Worm (Caenorhabditis elegans) whole organism, L4 larva: ENCODE measurements around the gene sru-7.

ENCODE experiments used
- F37D6.2 ChIP-seq: sonication (generic microtip); optimal IDR thresholded peaks from 2 replicates; lab custom pipeline; 2016; ENCODE audit warnings: mild to moderate bottlenecking, missing genetic modification characterization, missing compliant biosample characterization
- T20F7.1 ChIP-seq: fragments of 200-800 bp; sonication (Bioruptor generic); optimal IDR thresholded peaks from 2 replicates; lab custom pipeline; 2018; ENCODE audit warnings: mild to moderate bottlenecking, missing genetic modification characterization, missing compliant biosample characterization
- Y5F2A.4 ChIP-seq: fragments of 200-800 bp; sonication (Bioruptor generic); optimal IDR thresholded peaks from 2 replicates; lab custom pipeline; 2018; ENCODE audit warnings: mild to moderate bottlenecking, missing genetic modification characterization, missing compliant biosample characterization
- Y75B8A.6 ChIP-seq: fragments of 200-800 bp; sonication (Bioruptor generic); IDR thresholded peaks from 2 replicates; pipeline ENCODE4 v1.3.6; 2022; ENCODE audit warnings: missing genetic modification reagents, missing genetic modification characterization, missing compliant biosample characterization
- ZK546.5 ChIP-seq, 2 experiments: sonication (generic microtip); optimal IDR thresholded peaks; 2 replicates each; lab custom pipeline; 2017; ENCODE audit warnings: missing biosample characterization in 2 of 2, missing genetic modification characterization in 2 of 2
- aha-1 ChIP-seq: fragments of 150-350 bp; peaks from one replicate; lab custom pipeline; 2014; ENCODE audit warnings: missing biosample characterization, missing genetic modification characterization
- attf-4 ChIP-seq: sonication (generic microtip); optimal IDR thresholded peaks from 3 replicates; lab custom pipeline; 2017; ENCODE audit warnings: missing biosample characterization, missing genetic modification characterization
- ceh-20 ChIP-seq: fragments of 200-800 bp; sonication (Bioruptor generic); IDR thresholded peaks from 2 replicates; pipeline ENCODE4 v1.3.6; 2022; ENCODE audit warnings: missing genetic modification reagents, missing genetic modification characterization, missing compliant biosample characterization
- ceh-32 ChIP-seq: sonication (generic microtip); optimal IDR thresholded peaks from 2 replicates; lab custom pipeline; 2016; ENCODE audit warnings: mild to moderate bottlenecking, missing genetic modification characterization, missing compliant biosample characterization; ENCODE audit not compliant: poor library complexity
- ctbp-1 ChIP-seq: fragments of 200-800 bp; sonication (Bioruptor generic); IDR thresholded peaks from 2 replicates; pipeline ENCODE4 v1.3.6; 2022; ENCODE audit warnings: missing genetic modification reagents, missing genetic modification characterization, missing compliant biosample characterization
- daf-16 ChIP-seq, 3 experiments: sonication (generic microtip); optimal IDR thresholded peaks; 2 replicates each; lab custom pipeline; 2016 to 2017; ENCODE audit warnings: missing genetic modification characterization in 3 of 3, missing genetic modification reagents in 3 of 3, mild to moderate bottlenecking in 2 of 3, missing compliant biosample characterization in 2 of 3, missing biosample characterization in 1 of 3, moderate library complexity in 1 of 3
- dmd-6 ChIP-seq: fragments of 200-800 bp; sonication (Bioruptor generic); IDR thresholded peaks from 2 replicates; pipeline ENCODE4 v1.3.6; 2022; ENCODE audit warnings: missing genetic modification reagents, missing genetic modification characterization, missing compliant biosample characterization
- dpl-1 ChIP-seq: fragments of 150-350 bp; optimal IDR thresholded peaks from 2 replicates; lab custom pipeline; 2014; ENCODE audit warnings: missing biosample characterization, missing genetic modification reagents, missing genetic modification characterization
- egl-43 ChIP-seq: fragments of 200-800 bp; sonication (Bioruptor generic); IDR thresholded peaks from 2 replicates; pipeline ENCODE4 v1.3.6; 2022; ENCODE audit warnings: missing genetic modification reagents, missing genetic modification characterization, missing compliant biosample characterization
- gei-8 ChIP-seq: fragments of 200-800 bp; sonication (Bioruptor generic); optimal IDR thresholded peaks from 2 replicates; lab custom pipeline; 2018; ENCODE audit warnings: mild to moderate bottlenecking, missing genetic modification characterization, missing compliant biosample characterization
- hlh-11 ChIP-seq: fragments of 200-800 bp; sonication (Bioruptor generic); optimal IDR thresholded peaks from 2 replicates; lab custom pipeline; 2018; ENCODE audit warnings: mild to moderate bottlenecking, missing genetic modification characterization, missing compliant biosample characterization
- hlh-30 ChIP-seq: sonication (generic microtip); optimal IDR thresholded peaks from 2 replicates; lab custom pipeline; 2017; ENCODE audit warnings: antibody characterized with exemption, mild to moderate bottlenecking, missing genetic modification characterization, missing compliant biosample characterization; ENCODE audit not compliant: insufficient read depth
- jun-1 ChIP-seq: fragments of 150-350 bp; optimal IDR thresholded peaks from 2 replicates; lab custom pipeline; 2014; ENCODE audit warnings: missing biosample characterization, missing genetic modification reagents, missing genetic modification characterization
- lin-1 ChIP-seq: fragments of 200-800 bp; sonication (Bioruptor generic); IDR thresholded peaks from 2 replicates; pipeline ENCODE4 v1.3.6; 2022; ENCODE audit warnings: missing genetic modification reagents, missing genetic modification characterization, missing compliant biosample characterization
- madf-9 ChIP-seq: fragments of 200-800 bp; sonication (Bioruptor generic); conservative IDR thresholded peaks from 2 replicates; pipeline ENCODE4 v1.3.6; 2022; ENCODE audit warnings: missing genetic modification reagents, missing genetic modification characterization, missing compliant biosample characterization
- mdl-1 ChIP-seq, 2 experiments: fragments of 150-350 bp in 1 of 2; sonication (generic microtip) in 1 of 2; optimal IDR thresholded peaks; 2 replicates each; lab custom pipeline; 2014 to 2017; ENCODE audit warnings: missing biosample characterization in 2 of 2, missing genetic modification characterization in 2 of 2
- mes-2 ChIP-seq: sonication (generic microtip); optimal IDR thresholded peaks from 2 replicates; lab custom pipeline; 2016; ENCODE audit warnings: missing genotype, mild to moderate bottlenecking, missing genetic modification characterization, missing compliant biosample characterization; ENCODE audit not compliant: poor library complexity, severe bottlenecking
- mxl-2 ChIP-seq: fragments of 200-800 bp; sonication (Bioruptor generic); conservative IDR thresholded peaks from 2 replicates; pipeline ENCODE4 v1.3.6; 2022; ENCODE audit warnings: missing genetic modification reagents, missing genetic modification characterization, missing compliant biosample characterization
- nhr-10 ChIP-seq: fragments of 150-350 bp; optimal IDR thresholded peaks from 2 replicates; lab custom pipeline; 2014; ENCODE audit warnings: missing biosample characterization, missing genetic modification characterization
- nhr-11 ChIP-seq: fragments of 150-350 bp; optimal IDR thresholded peaks from 2 replicates; lab custom pipeline; 2014; ENCODE audit warnings: missing biosample characterization, missing genetic modification characterization
- nhr-111 ChIP-seq: fragments of 200-800 bp; sonication (Bioruptor generic); optimal IDR thresholded peaks from 2 replicates; lab custom pipeline; 2018; ENCODE audit warnings: mild to moderate bottlenecking, missing genetic modification characterization, missing compliant biosample characterization
- nhr-237 ChIP-seq: sonication (generic microtip); optimal IDR thresholded peaks from 2 replicates; lab custom pipeline; 2017; ENCODE audit warnings: missing biosample characterization, missing genetic modification characterization
- nhr-25 ChIP-seq: sonication (generic microtip); optimal IDR thresholded peaks from 2 replicates; lab custom pipeline; 2017; ENCODE audit warnings: missing genetic modification characterization, mild to moderate bottlenecking, missing compliant biosample characterization, antibody characterized with exemption, moderate library complexity, borderline replicate concordance; ENCODE audit not compliant: insufficient read depth
- nhr-28 ChIP-seq: fragments of 150-350 bp; optimal IDR thresholded peaks from 2 replicates; lab custom pipeline; 2014; ENCODE audit warnings: missing biosample characterization, missing genetic modification characterization
- nhr-77 ChIP-seq: fragments of 150-350 bp; optimal IDR thresholded peaks from 2 replicates; lab custom pipeline; 2014; ENCODE audit warnings: missing biosample characterization, missing genetic modification characterization
- php-3 ChIP-seq: fragments of 200-800 bp; sonication (Bioruptor generic); IDR thresholded peaks from 2 replicates; pipeline ENCODE4 v1.3.6; 2022; ENCODE audit warnings: missing genetic modification reagents, missing genetic modification characterization, missing compliant biosample characterization
- unc-62 ChIP-seq, 3 experiments: fragments of 150-350 bp in 1 of 3; sonication (generic microtip); optimal IDR thresholded peaks in 2 of 3; peaks in 1 of 3; 1 replicate in 1 of 3; 2 replicates in 2 of 3; lab custom pipeline; 2014 to 2017; ENCODE audit warnings: missing biosample characterization in 3 of 3, missing genetic modification characterization in 3 of 3, missing genetic modification reagents in 3 of 3, missing genotype in 1 of 3
- zfp-3 ChIP-seq: fragments of 200-800 bp; sonication (Bioruptor generic); conservative IDR thresholded peaks from 2 replicates; pipeline ENCODE4 v1.3.6; 2022; ENCODE audit warnings: missing genetic modification reagents, missing genetic modification characterization, missing compliant biosample characterization
- zip-2 ChIP-seq: fragments of 150-350 bp; optimal IDR thresholded peaks from 2 replicates; lab custom pipeline; 2014; ENCODE audit warnings: missing biosample characterization, missing genetic modification characterization
- ztf-7 ChIP-seq: fragments of 150-350 bp; optimal IDR thresholded peaks from 2 replicates; lab custom pipeline; 2014; ENCODE audit warnings: missing biosample characterization, missing genetic modification characterization

Gene sru-7

DNA sequence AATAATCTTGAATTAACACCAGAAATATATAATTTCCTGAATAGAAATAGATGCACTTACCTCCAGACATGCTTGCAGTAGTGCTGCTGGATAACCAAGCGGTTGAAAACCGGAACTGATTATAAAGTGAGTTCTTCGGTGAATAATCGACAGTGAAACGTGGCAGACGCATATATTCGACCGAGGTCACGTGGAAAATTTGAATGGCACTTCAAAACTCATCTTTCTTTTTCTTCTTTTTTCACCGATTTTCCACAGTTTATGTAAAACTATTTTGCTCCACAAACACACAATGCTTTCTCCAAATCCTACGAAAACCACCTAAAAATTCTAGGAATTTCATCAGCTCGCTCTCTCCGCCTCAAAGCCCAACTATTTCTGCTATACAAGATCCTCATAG, 32.1 kb upstream of the sru-7 start, which contains the start of gene ant-1.4:
Gene ant-1.4, minus strand, starts transcription at position 101 of the 400 bp plus-strand sequence.
- TF ChIP-seq nhr-25 (tag; lab: Kevin White, UChicago) (no peak), nhr-77 (tag; lab: Kevin White, UChicago) (no peak), zip-2 (tag; lab: Kevin White, UChicago) (no peak), zfp-3 (no peak), nhr-237 (tag; lab: Kevin White, UChicago) (no peak), egl-43 (GFP tag; lab: Robert Waterston, UW) (no peak), nhr-111 (GFP tag; lab: Kevin White, UChicago) (no peak), ZK546.5 (tag; optimal IDR thresholded peaks at IDR 0.05; lab: Kevin White, UChicago) (no peak), gei-8 (GFP tag; lab: Kevin White, UChicago) (no peak)

- TF ChIP-seq ctbp-1, result no peak
- TF ChIP-seq unc-62 (GFP tag; optimal IDR thresholded peaks at IDR 0.05 in 1 of 2; lab: Kevin White, UChicago), result peak in 1 of 2 experiments; percentile 96
- TF ChIP-seq unc-62 (tag; optimal IDR thresholded peaks at IDR 0.05; lab: Kevin White, UChicago), result no peak
- TF ChIP-seq php-3 (GFP tag; lab: Robert Waterston, UW), result no peak
These were observed 31.2 kb upstream of the sru-7 start for ce11 chrIV:8461177-8461576.

ce11 chrIV:8462376-8462775, 30.0 kb upstream of the sru-7 start:
- TF ChIP-seq madf-9, result no peak
- TF ChIP-seq unc-62 (GFP tag; optimal IDR thresholded peaks at IDR 0.05 in 1 of 2; lab: Kevin White, UChicago), result peak in 1 of 2 experiments; percentile 54
- no peak for TF ChIP-seq unc-62 (tag; optimal IDR thresholded peaks at IDR 0.05; lab: Kevin White, UChicago)

ce11 chrIV:8463069-8463468, 29.3 kb upstream of the sru-7 start:
- TF ChIP-seq hlh-11 (tag; lab: Kevin White, UChicago), result peak; percentile 24
- peak; percentile 39 for TF ChIP-seq aha-1 (tag; lab: Kevin White, UChicago)
- TF ChIP-seq nhr-11 (tag; lab: Kevin White, UChicago), result no peak
- peak in 1 of 2 experiments; percentile 100 for TF ChIP-seq unc-62 (GFP tag; optimal IDR thresholded peaks at IDR 0.05 in 1 of 2; lab: Kevin White, UChicago)
- no peak for TF ChIP-seq unc-62 (tag; optimal IDR thresholded peaks at IDR 0.05; lab: Kevin White, UChicago)
- no peak for TF ChIP-seq Y5F2A.4 (GFP tag; lab: Kevin White, UChicago)
- TF ChIP-seq T20F7.1, result no peak
- no peak for TF ChIP-seq F37D6.2 (tag; lab: Kevin White, UChicago)
- TF ChIP-seq ceh-32 (tag; lab: Kevin White, UChicago), result no peak
- TF ChIP-seq hlh-30 (tag; lab: Kevin White, UChicago), result peak; percentile 58
- TF ChIP-seq ztf-7 (tag; lab: Kevin White, UChicago), result no peak
- TF ChIP-seq nhr-237 (tag; lab: Kevin White, UChicago), result no peak
- no peak for TF ChIP-seq mes-2 (tag; lab: Kevin White, UChicago)
- no peak for TF ChIP-seq lin-1 (GFP tag; lab: Robert Waterston, UW)
- TF ChIP-seq daf-16 (GFP tag; optimal IDR thresholded peaks at IDR 0.05; lab: Kevin White, UChicago), result no peak
- no peak for TF ChIP-seq daf-16 (tag; optimal IDR thresholded peaks at IDR 0.05; lab: Kevin White, UChicago)
- no peak for TF ChIP-seq zip-2 (tag; lab: Kevin White, UChicago)
- TF ChIP-seq dmd-6 (GFP tag; lab: Robert Waterston, UW), result 0 out of 2 replicates have a peak, but pooled peaks have one; percentile 9
- TF ChIP-seq mdl-1 (tag; optimal IDR thresholded peaks at IDR 0.05; lab: Kevin White, UChicago), result peak in 1 of 2 experiments; percentile 84
- TF ChIP-seq ceh-20 (GFP tag; lab: Robert Waterston, UW), result peak; percentile 60; the same call in 1 of the 2 replicates
- TF ChIP-seq Y75B8A.6 (GFP tag; lab: Robert Waterston, UW), result no peak
- TF ChIP-seq attf-4, result no peak
- no peak for TF ChIP-seq jun-1 (tag; lab: Kevin White, UChicago)
- TF ChIP-seq mxl-2 (GFP tag; lab: Robert Waterston, UW), result no peak
- TF ChIP-seq dpl-1 (GFP tag; lab: Kevin White, UChicago), result no peak
- TF ChIP-seq nhr-10 (tag; lab: Kevin White, UChicago), result no peak
- TF ChIP-seq nhr-28 (tag; lab: Kevin White, UChicago), result peak; percentile 68
- TF ChIP-seq, all 104 proteins: peak for 8
